ENCODE assay signal across 1 fruit fly cellular context in genomic region chr3L:17903813-17904416, dm6.
TF ChIP-seq lines count a peak whose summit lies in the region.

No protein-coding gene starts in this region.

TF ChIP-seq in whole organism, embryonic, 481 proteins besides CTCF, POLR2A, EP300 and RAD21 (continued from another document):
- TF ChIP-seq HHEX (GFP tag; optimal IDR thresholded peaks at IDR 0.05; lab: Kevin White, UChicago) (no peak), CG18476 (GFP tag; optimal IDR thresholded peaks at IDR 0.05; lab: Kevin White, UChicago) (peak; percentile 24), CG14710 (tag; optimal IDR thresholded peaks at IDR 0.05; lab: Kevin White, UChicago) (no peak), CG34376 (GFP tag; optimal IDR thresholded peaks at IDR 0.05; lab: Kevin White, UChicago) (peak; percentile 13), Atf3 (GFP tag; optimal IDR thresholded peaks at IDR 0.05; lab: Kevin White, UChicago) (no peak), exex (tag; optimal IDR thresholded peaks at IDR 0.05; lab: Kevin White, UChicago) (peak; percentile 53), fu2 (GFP tag; optimal IDR thresholded peaks at IDR 0.05; lab: Kevin White, UChicago) (no peak), CG33557 (GFP tag; optimal IDR thresholded peaks at IDR 0.05; lab: Kevin White, UChicago) (no peak), CG6175 (GFP tag; IDR thresholded peaks at IDR 0.05; lab: Robert Waterston, UW) (no peak), btn (GFP tag; optimal IDR thresholded peaks at IDR 0.05; lab: Kevin White, UChicago) (no peak), tx (GFP tag; optimal IDR thresholded peaks at IDR 0.05; lab: Kevin White, UChicago) (no peak), BtbVII (GFP tag; optimal IDR thresholded peaks at IDR 0.05; lab: Kevin White, UChicago) (no peak), CG11723 (GFP tag; optimal IDR thresholded peaks at IDR 0.05; lab: Kevin White, UChicago) (no peak)
